Worm (Caenorhabditis elegans) whole organism, late embryonic: ENCODE data around the gene acp-3.

Experiments
- C38D4.7 ChIP-seq: fragments of 200-800 bp; sonication (Bioruptor generic); optimal IDR thresholded peaks from 2 replicates; lab custom pipeline; 2018; ENCODE audit warnings: mild to moderate bottlenecking, missing genetic modification characterization, moderate library complexity, missing compliant biosample characterization
- ama-1 ChIP-seq: fragments of 150-350 bp; optimal IDR thresholded peaks from 2 replicates; lab custom pipeline; 2014
- ceh-19 ChIP-seq: fragments of 200-800 bp; sonication (Bioruptor generic); optimal IDR thresholded peaks from 2 replicates; lab custom pipeline; 2018; ENCODE audit warnings: mild to moderate bottlenecking, missing genetic modification characterization, missing compliant biosample characterization
- ceh-30 ChIP-seq: fragments of 150-350 bp; optimal IDR thresholded peaks from 2 replicates; lab custom pipeline; 2014; ENCODE audit warnings: missing biosample characterization, missing genetic modification characterization
- nhr-232 ChIP-seq: sonication (generic microtip); optimal IDR thresholded peaks from 2 replicates; lab custom pipeline; 2016; ENCODE audit warnings: missing genetic modification characterization, missing compliant biosample characterization
- pha-4 ChIP-seq: fragments of 150-350 bp; optimal IDR thresholded peaks from 2 replicates; lab custom pipeline; 2018; ENCODE audit warnings: missing biosample characterization, missing genetic modification reagents, missing genetic modification characterization

ce11 chrII:8483793-8484186 lies 46.9 kb upstream of the acp-3 start, which contains the start of gene taap-1:
- no peak for TF ChIP-seq ama-1 (lab: Kevin White, UChicago)
- no peak for TF ChIP-seq nhr-232 (tag; lab: Kevin White, UChicago)
- no peak for TF ChIP-seq ceh-19
- no peak for TF ChIP-seq C38D4.7
- no peak for TF ChIP-seq ceh-30 (tag; lab: Kevin White, UChicago)
- no peak for TF ChIP-seq pha-4 (tag; lab: Kevin White, UChicago)
